Fruit fly (Drosophila melanogaster) whole organism, embryonic: Measurements from ENCODE around the gene CG10570.

Experiments
- Aef1 ChIP-seq: fragments of 200-800 bp; sonication (Bioruptor generic); IDR thresholded peaks from 3 replicates; pipeline ENCODE4 v1.3.6; 2022; ENCODE audit warnings: missing biosample characterization, missing genetic modification characterization
- Atf6 ChIP-seq: fragments of 200-800 bp; sonication (Bioruptor generic); IDR thresholded peaks from 2 replicates; pipeline ENCODE4 v1.3.6; 2022; ENCODE audit warnings: missing biosample characterization, missing genetic modification characterization
- CG10274 ChIP-seq: fragments of 200-800 bp; sonication (Bioruptor generic); optimal IDR thresholded peaks from 3 replicates; lab custom pipeline; 2017; ENCODE audit warnings: missing biosample characterization, mild to moderate bottlenecking, missing genetic modification characterization
- CG10366 ChIP-seq: fragments of 200-800 bp; sonication (Bioruptor generic); IDR thresholded peaks from 2 replicates; pipeline ENCODE4 v1.3.6; 2022; ENCODE audit warnings: missing biosample characterization, missing genetic modification characterization
- CG12071 ChIP-seq: fragments of 200-800 bp; sonication (Bioruptor generic); optimal IDR thresholded peaks from 3 replicates; lab custom pipeline; 2018; ENCODE audit warnings: missing biosample characterization, mild to moderate bottlenecking, missing genetic modification characterization
- CG12391 ChIP-seq: fragments of 200-800 bp; sonication (Bioruptor generic); optimal IDR thresholded peaks from 3 replicates; lab custom pipeline; 2018; ENCODE audit warnings: missing biosample characterization, mild to moderate bottlenecking, missing genetic modification characterization, moderate library complexity
- CG13894 ChIP-seq: fragments of 200-800 bp; sonication (Bioruptor generic); optimal IDR thresholded peaks from 3 replicates; lab custom pipeline; 2018; ENCODE audit warnings: missing biosample characterization, mild to moderate bottlenecking, missing genetic modification characterization, moderate library complexity
- CG17385 ChIP-seq: fragments of 200-800 bp; sonication (Bioruptor generic); optimal IDR thresholded peaks from 3 replicates; lab custom pipeline; 2018; ENCODE audit warnings: missing biosample characterization, mild to moderate bottlenecking, missing genetic modification characterization
- CG17912 ChIP-seq: fragments of 200-800 bp; sonication (Bioruptor generic); optimal IDR thresholded peaks from 2 replicates; lab custom pipeline; 2018; ENCODE audit warnings: missing biosample characterization, mild to moderate bottlenecking, missing genetic modification characterization
- CG18476 ChIP-seq: fragments of 200-800 bp; sonication (Bioruptor generic); optimal IDR thresholded peaks from 2 replicates; lab custom pipeline; 2016; ENCODE audit warnings: missing biosample characterization, mild to moderate bottlenecking, missing genetic modification characterization
- CG18619 ChIP-seq: fragments of 200-800 bp; sonication (Bioruptor generic); optimal IDR thresholded peaks from 3 replicates; lab custom pipeline; 2017; ENCODE audit warnings: missing biosample characterization, mild to moderate bottlenecking, missing genetic modification characterization
- CG31388 ChIP-seq: fragments of 200-800 bp; sonication (Bioruptor generic); optimal IDR thresholded peaks from 2 replicates; lab custom pipeline; 2016; ENCODE audit warnings: missing biosample characterization, missing genetic modification characterization
- CG32772 ChIP-seq: fragments of 200-800 bp; sonication (Bioruptor generic); IDR thresholded peaks from 2 replicates; pipeline ENCODE4 v1.3.6; 2022; ENCODE audit warnings: missing biosample characterization, missing genetic modification characterization
- CG33557 ChIP-seq: fragments of 200-800 bp; sonication (Bioruptor generic); optimal IDR thresholded peaks from 2 replicates; lab custom pipeline; 2019; ENCODE audit warnings: missing biosample characterization, mild to moderate bottlenecking, missing genetic modification characterization, moderate library complexity
- CG4707 ChIP-seq: fragments of 200-800 bp; sonication (Bioruptor generic); optimal IDR thresholded peaks from 2 replicates; lab custom pipeline; 2018; ENCODE audit warnings: missing biosample characterization, mild to moderate bottlenecking, missing genetic modification characterization, moderate library complexity
- CG4820 ChIP-seq: fragments of 200-800 bp; sonication (Bioruptor generic); optimal IDR thresholded peaks from 3 replicates; lab custom pipeline; 2016; ENCODE audit warnings: missing biosample characterization, missing genetic modification characterization
- CG4854 ChIP-seq: fragments of 200-800 bp; sonication (Bioruptor generic); optimal IDR thresholded peaks from 2 replicates; lab custom pipeline; 2016; ENCODE audit warnings: missing biosample characterization, missing genetic modification characterization, inconsistent platforms
- CG6854 ChIP-seq: fragments of 200-800 bp; sonication (Bioruptor generic); optimal IDR thresholded peaks from 3 replicates; lab custom pipeline; 2017; ENCODE audit warnings: missing biosample characterization, mild to moderate bottlenecking, missing genetic modification characterization
- CG7839 ChIP-seq: fragments of 200-800 bp; sonication (Bioruptor generic); optimal IDR thresholded peaks from 3 replicates; lab custom pipeline; 2018; ENCODE audit warnings: missing biosample characterization, mild to moderate bottlenecking, missing genetic modification characterization, moderate library complexity
- CG7987 ChIP-seq: fragments of 200-800 bp; sonication (Bioruptor generic); optimal IDR thresholded peaks from 2 replicates; lab custom pipeline; 2018; ENCODE audit warnings: missing biosample characterization, mild to moderate bottlenecking, missing genetic modification characterization, moderate library complexity
- CG8388 ChIP-seq: fragments of 200-800 bp; sonication (Bioruptor generic); optimal IDR thresholded peaks from 2 replicates; lab custom pipeline; 2019; ENCODE audit warnings: missing biosample characterization, mild to moderate bottlenecking, missing genetic modification characterization, moderate library complexity
- CrebB ChIP-seq: fragments of 200-800 bp; sonication (Bioruptor generic); optimal IDR thresholded peaks from 3 replicates; lab custom pipeline; 2018; ENCODE audit warnings: missing biosample characterization, mild to moderate bottlenecking, missing genetic modification characterization
- Dad ChIP-seq: fragments of 200-800 bp; sonication (Bioruptor generic); optimal IDR thresholded peaks from 3 replicates; lab custom pipeline; 2016; ENCODE audit warnings: missing biosample characterization, missing genetic modification characterization
- Dfd ChIP-seq, 2 experiments: fragments of >200 bp; optimal IDR thresholded peaks; 2 replicates each; lab custom pipeline; 2017; ENCODE audit warnings: missing biosample characterization in 2 of 2, missing genetic modification characterization in 2 of 2
- ERR ChIP-seq: fragments of 200-800 bp; sonication (Bioruptor generic); optimal IDR thresholded peaks from 2 replicates; lab custom pipeline; 2016; ENCODE audit warnings: missing biosample characterization, missing genetic modification characterization
- HLHmδ ChIP-seq: fragments of 200-800 bp; sonication (Bioruptor generic); optimal IDR thresholded peaks from 2 replicates; lab custom pipeline; 2018; ENCODE audit warnings: missing biosample characterization, mild to moderate bottlenecking, missing genetic modification characterization, moderate library complexity
- HmgD ChIP-seq: fragments of 200-800 bp; sonication (Bioruptor generic); optimal IDR thresholded peaks from 3 replicates; lab custom pipeline; 2016; ENCODE audit warnings: missing biosample characterization, missing genetic modification characterization
- Hsf ChIP-seq: fragments of 200-800 bp; sonication (Bioruptor generic); optimal IDR thresholded peaks from 3 replicates; lab custom pipeline; 2016; ENCODE audit warnings: missing biosample characterization, missing genetic modification characterization
- Pdp1 ChIP-seq, 2 experiments: fragments of 200-800 bp; sonication (Bioruptor generic); optimal IDR thresholded peaks; 3 replicates each; lab custom pipeline; 2016; ENCODE audit warnings: missing biosample characterization in 2 of 2, missing genetic modification characterization in 2 of 2, mild to moderate bottlenecking in 1 of 2, moderate library complexity in 1 of 2
- Scr ChIP-seq: fragments of 200-800 bp; sonication (Bioruptor generic); IDR thresholded peaks from 2 replicates; pipeline ENCODE4 v1.3.6; 2022; ENCODE audit warnings: missing biosample characterization, missing genetic modification characterization; ENCODE audit not compliant: partially characterized antibody
- Side ChIP-seq: fragments of 200-800 bp; sonication (Bioruptor generic); optimal IDR thresholded peaks from 2 replicates; lab custom pipeline; 2016; ENCODE audit warnings: missing biosample characterization, missing genetic modification characterization
- Xbp1 ChIP-seq: fragments of 200-800 bp; sonication (Bioruptor generic); optimal IDR thresholded peaks from 3 replicates; lab custom pipeline; 2016; ENCODE audit warnings: missing biosample characterization, mild to moderate bottlenecking, missing genetic modification characterization
- al ChIP-seq: fragments of 200-800 bp; sonication (Bioruptor generic); IDR thresholded peaks from 2 replicates; pipeline ENCODE4 v1.3.6; 2022; ENCODE audit warnings: missing biosample characterization, missing genetic modification characterization
- ato ChIP-seq: fragments of 200-800 bp; sonication (Bioruptor generic); IDR thresholded peaks from 2 replicates; pipeline ENCODE4 v1.3.6; 2022; ENCODE audit warnings: missing biosample characterization, missing genetic modification characterization; ENCODE audit not compliant: partially characterized antibody
- cas ChIP-seq: fragments of 200-800 bp; sonication (Bioruptor generic); IDR thresholded peaks from 2 replicates; pipeline ENCODE4 v1.3.6; 2022; ENCODE audit warnings: missing biosample characterization, missing genetic modification characterization
- cato ChIP-seq: fragments of 200-800 bp; sonication (Bioruptor generic); optimal IDR thresholded peaks from 2 replicates; lab custom pipeline; 2016; ENCODE audit warnings: missing biosample characterization, missing genetic modification characterization, borderline replicate concordance
- crp ChIP-seq, 2 experiments: fragments of 200-800 bp; sonication (Bioruptor generic); optimal IDR thresholded peaks; 2 replicates in 1 of 2; 3 replicates in 1 of 2; lab custom pipeline; 2017; ENCODE audit warnings: missing biosample characterization in 2 of 2, missing genetic modification characterization in 2 of 2, mild to moderate bottlenecking in 1 of 2, moderate library complexity in 1 of 2
- dati ChIP-seq: fragments of 200-800 bp; sonication (Bioruptor generic); IDR thresholded peaks from 2 replicates; pipeline ENCODE4 v1.3.6; 2022; ENCODE audit warnings: missing biosample characterization, missing genetic modification characterization
- exex ChIP-seq: fragments of 200-800 bp; sonication (Bioruptor generic); optimal IDR thresholded peaks from 4 replicates; lab custom pipeline; 2018; ENCODE audit warnings: missing biosample characterization, mild to moderate bottlenecking, missing genetic modification characterization, moderate library complexity
- eyg ChIP-seq: fragments of 200-800 bp; sonication (Bioruptor generic); optimal IDR thresholded peaks from 3 replicates; lab custom pipeline; 2016; ENCODE audit warnings: missing biosample characterization, missing genetic modification characterization
- fd96Cb ChIP-seq: fragments of 200-800 bp; sonication (Bioruptor generic); optimal IDR thresholded peaks from 2 replicates; lab custom pipeline; 2018; ENCODE audit warnings: missing biosample characterization, mild to moderate bottlenecking, missing genetic modification characterization, moderate library complexity
- hth ChIP-seq: fragments of >200 bp; optimal IDR thresholded peaks from 2 replicates; lab custom pipeline; 2017; ENCODE audit warnings: inconsistent platforms
- jumu ChIP-seq: fragments of 200-800 bp; sonication (Bioruptor generic); optimal IDR thresholded peaks from 3 replicates; lab custom pipeline; 2016; ENCODE audit warnings: missing biosample characterization, missing genetic modification characterization
- lbe ChIP-seq: fragments of 200-800 bp; sonication (Bioruptor generic); optimal IDR thresholded peaks from 2 replicates; lab custom pipeline; 2016; ENCODE audit warnings: missing biosample characterization, mild to moderate bottlenecking, missing genetic modification characterization
- lilli ChIP-seq: fragments of 200-800 bp; sonication (Bioruptor generic); optimal IDR thresholded peaks from 3 replicates; lab custom pipeline; 2016; ENCODE audit warnings: missing biosample characterization, missing genetic modification characterization
- pan ChIP-seq, 4 experiments: fragments of >200 bp in 3 of 4; fragments of 200-800 bp in 1 of 4; sonication (Bioruptor generic) in 1 of 4; optimal IDR thresholded peaks in 3 of 4; IDR thresholded peaks in 1 of 4; 2 replicates each; pipeline versions ENCODE4 v1.3.6 to Lab custom; 2017 to 2022; ENCODE audit warnings: missing biosample characterization in 2 of 4, missing genetic modification characterization in 2 of 4, mixed read lengths in 1 of 4
- pho ChIP-seq: fragments of 200-800 bp; sonication (Bioruptor generic); optimal IDR thresholded peaks from 2 replicates; lab custom pipeline; 2016; ENCODE audit warnings: missing biosample characterization, missing genetic modification characterization
- pzg ChIP-seq: fragments of 200-800 bp; sonication (Bioruptor generic); optimal IDR thresholded peaks from 3 replicates; lab custom pipeline; 2018; ENCODE audit warnings: missing biosample characterization, mild to moderate bottlenecking, missing genetic modification characterization, moderate library complexity
- sim ChIP-seq: fragments of 200-800 bp; sonication (Bioruptor generic); IDR thresholded peaks from 2 replicates; pipeline ENCODE4 v1.3.6; 2022; ENCODE audit warnings: missing biosample characterization, missing genetic modification characterization
- yki ChIP-seq: fragments of >200 bp; optimal IDR thresholded peaks from 3 replicates; lab custom pipeline; 2018

The CG10570 gene

DNA sequence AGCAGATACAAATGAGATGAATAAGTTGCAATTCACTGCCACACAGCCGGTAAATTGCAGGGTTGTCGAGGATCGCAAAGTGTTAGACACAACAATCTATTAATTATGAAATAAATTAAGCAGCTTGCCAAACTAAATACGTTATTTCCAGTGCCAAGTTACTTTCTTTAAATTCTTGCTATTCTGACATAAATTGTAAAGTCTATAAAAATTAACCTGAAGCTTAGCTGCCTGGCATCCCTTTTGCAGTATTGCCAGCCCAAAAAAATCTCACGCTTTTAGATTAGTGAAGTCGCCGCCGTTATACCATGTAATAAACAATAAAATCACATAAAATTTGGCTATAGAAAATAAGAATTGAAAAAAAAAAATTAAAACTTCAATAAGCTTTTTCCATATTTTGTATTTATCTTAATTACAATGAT, 46.6 kb upstream of the CG10570 start (continued):
- peak; percentile 88 for TF ChIP-seq CG12071
- peak; percentile 54 for TF ChIP-seq ERR (GFP tag; lab: Kevin White, UChicago)
- TF ChIP-seq exex (tag; lab: Kevin White, UChicago): peak; percentile 68
- TF ChIP-seq hth (lab: Kevin White, UChicago): no peak
- peak; percentile 94 for TF ChIP-seq Xbp1 (GFP tag; lab: Kevin White, UChicago)
- TF ChIP-seq crp (GFP tag; optimal IDR thresholded peaks at IDR 0.05; lab: Kevin White, UChicago): peak in 1 of 2 experiments; percentile 71
- TF ChIP-seq cato (GFP tag; lab: Kevin White, UChicago): peak; percentile 83
- TF ChIP-seq ato (GFP tag; lab: Robert Waterston, UW): no peak
- TF ChIP-seq HLHmδ (GFP tag; lab: Kevin White, UChicago): no peak
- TF ChIP-seq eyg (GFP tag; lab: Kevin White, UChicago): peak; percentile 61
- TF ChIP-seq CG18619: peak; percentile 87
- peak; percentile 57 for TF ChIP-seq CG31388 (GFP tag; lab: Kevin White, UChicago)
- peak; percentile 68 for TF ChIP-seq jumu (GFP tag; lab: Kevin White, UChicago)
- TF ChIP-seq CG17385 (GFP tag; lab: Kevin White, UChicago): peak; percentile 91
- TF ChIP-seq CG6854: peak; percentile 84
- TF ChIP-seq Scr (GFP tag; lab: Robert Waterston, UW): peak; percentile 38; the same call in 1 of the 2 replicates
- peak; percentile 93 for TF ChIP-seq CG12391 (tag; lab: Kevin White, UChicago)
- peak; percentile 70 for TF ChIP-seq Side (GFP tag; lab: Kevin White, UChicago)
- TF ChIP-seq CG32772 (GFP tag; lab: Robert Waterston, UW): peak; percentile 92
- peak; percentile 61 for TF ChIP-seq CG18476 (GFP tag; lab: Kevin White, UChicago)
- peak; percentile 69 to 78 for TF ChIP-seq Pdp1 (GFP tag; optimal IDR thresholded peaks at IDR 0.05; lab: Kevin White, UChicago)
- TF ChIP-seq cas (GFP tag; lab: Robert Waterston, UW): peak; percentile 78
- peak; percentile 88 for TF ChIP-seq Aef1 (GFP tag; lab: Robert Waterston, UW)
- peak; percentile 87 for TF ChIP-seq CG13894 (tag; lab: Kevin White, UChicago)
- no peak for TF ChIP-seq pan (optimal IDR thresholded peaks at IDR 0.05; lab: Kevin White, UChicago)
- peak in 1 of 2 experiments; percentile 95 for TF ChIP-seq pan (GFP tag; optimal IDR thresholded peaks at IDR 0.05 in 1 of 2, IDR thresholded peaks at IDR 0.05 in 1 of 2)
- peak; percentile 89 for TF ChIP-seq al
- peak; percentile 59 for TF ChIP-seq CG7987
- peak; percentile 47 for TF ChIP-seq CG4854 (GFP tag; lab: Kevin White, UChicago)
- TF ChIP-seq pzg (GFP tag; lab: Kevin White, UChicago): peak; percentile 47
- TF ChIP-seq dati: peak; percentile 73
- 0 out of 2 replicates have a peak, but pooled peaks have one; percentile 51 for TF ChIP-seq sim (GFP tag; lab: Robert Waterston, UW)
- TF ChIP-seq Dfd (GFP tag; optimal IDR thresholded peaks at IDR 0.05; lab: Kevin White, UChicago): no peak
- peak; percentile 84 for TF ChIP-seq CG17912
- peak; percentile 89 for TF ChIP-seq CG7839 (tag; lab: Kevin White, UChicago)
- TF ChIP-seq Hsf (GFP tag; lab: Kevin White, UChicago): peak; percentile 95
- TF ChIP-seq lilli (GFP tag; lab: Kevin White, UChicago): peak; percentile 95
- peak; percentile 92 for TF ChIP-seq pho (GFP tag; lab: Kevin White, UChicago)
- peak; percentile 90 for TF ChIP-seq Atf6 (GFP tag; lab: Robert Waterston, UW)
- TF ChIP-seq CG33557 (GFP tag; lab: Kevin White, UChicago): peak; percentile 78
- peak; percentile 48 for TF ChIP-seq HmgD (GFP tag; lab: Kevin White, UChicago)
- peak; percentile 82 for TF ChIP-seq CG4707 (GFP tag; lab: Kevin White, UChicago)
- TF ChIP-seq CG10274: peak; percentile 71
- TF ChIP-seq CG4820: peak; percentile 78
- peak; percentile 46 for TF ChIP-seq Dad
- TF ChIP-seq lbe (GFP tag; lab: Kevin White, UChicago): peak; percentile 96
- peak; percentile 91 for TF ChIP-seq CG10366 (GFP tag; lab: Robert Waterston, UW)
- TF ChIP-seq CrebB (tag; lab: Kevin White, UChicago): peak; percentile 81
- peak; percentile 89 for TF ChIP-seq CG8388 (GFP tag; lab: Kevin White, UChicago)
- no peak for TF ChIP-seq yki (lab: Kevin White, UChicago)
- peak; percentile 89 for TF ChIP-seq fd96Cb (tag; lab: Kevin White, UChicago)
